Fruit fly (Drosophila melanogaster): Measurements from ENCODE around the gene CG12112.

CG12112 gene

DNA sequence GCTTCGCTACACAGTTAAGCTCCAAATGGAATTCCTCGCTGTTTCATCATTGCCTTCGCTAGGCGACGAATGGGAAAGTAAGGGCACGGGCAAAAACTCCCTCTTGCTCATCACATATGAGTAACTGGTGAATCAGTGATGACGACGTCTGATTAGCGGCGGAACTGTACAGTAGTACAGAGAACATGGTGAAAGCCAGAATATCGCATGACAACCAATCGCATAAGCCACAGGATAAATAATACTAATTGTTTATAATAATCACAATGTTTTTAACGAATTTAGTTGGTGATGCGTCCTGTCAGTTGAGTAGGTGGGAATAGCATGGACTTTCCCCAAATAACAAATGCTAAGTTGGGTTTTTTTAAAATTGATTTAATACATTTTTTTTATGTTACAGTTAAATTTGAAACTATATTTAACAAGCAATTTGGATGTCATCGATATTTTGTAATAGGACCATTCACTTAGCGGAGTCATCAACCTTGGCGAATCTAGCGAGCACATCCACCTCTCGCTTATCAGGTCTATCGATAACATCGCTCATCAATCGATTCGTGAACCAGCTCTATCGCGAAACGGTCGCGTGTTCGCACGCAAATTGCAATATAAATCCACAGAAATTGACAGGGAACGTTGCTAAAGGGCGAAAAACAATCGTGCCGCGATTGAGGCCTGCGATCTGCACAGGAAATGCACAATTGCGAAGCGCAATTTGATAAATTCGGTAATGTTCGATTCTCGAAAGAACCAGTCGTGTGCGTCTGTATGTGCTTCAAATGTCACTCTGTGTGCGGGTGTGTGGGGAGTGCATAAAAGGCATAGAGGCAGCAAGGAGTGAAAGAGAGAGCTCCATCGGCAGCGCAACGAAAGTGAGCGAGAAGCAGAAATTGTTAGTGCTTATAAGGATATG lies at the start of gene CG12112, which contains the start of gene Trf4-1:
CG12112 (minus strand) TSS at position 106 of the 913 bp plus-strand sequence.
Trf4-1 (plus strand) TSS at position 236 of the 913 bp plus-strand sequence.
- TF ChIP-seq psq (optimal IDR thresholded peaks at IDR 0.05) = peak; percentile 25
- TF ChIP-seq h (optimal IDR thresholded peaks at IDR 0.05) = no peak

DNA sequence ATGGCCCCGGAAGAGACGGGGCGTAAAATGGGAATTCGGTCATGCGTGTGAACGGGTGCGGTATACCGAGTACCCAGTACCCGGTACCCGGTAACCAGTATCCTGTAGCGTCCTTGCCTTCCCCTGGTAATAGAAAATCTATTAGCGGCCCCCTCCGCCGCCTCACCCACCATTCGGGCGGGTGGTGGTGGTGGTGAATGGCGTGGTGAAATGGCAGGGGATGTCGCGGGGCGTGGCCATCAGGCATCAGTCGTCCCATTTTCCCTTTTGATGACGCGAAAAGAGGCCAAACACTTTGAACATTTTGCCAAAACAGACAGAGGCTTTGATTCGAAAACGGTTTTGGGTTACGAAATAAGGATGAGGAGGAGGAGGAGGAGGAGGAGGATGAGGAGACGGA lies 47.9 kb upstream of the CG12112 start:
- TF ChIP-seq h (optimal IDR thresholded peaks at IDR 0.05) (no peak), ttk (optimal IDR thresholded peaks at IDR 0.05) (no peak)

DNA sequence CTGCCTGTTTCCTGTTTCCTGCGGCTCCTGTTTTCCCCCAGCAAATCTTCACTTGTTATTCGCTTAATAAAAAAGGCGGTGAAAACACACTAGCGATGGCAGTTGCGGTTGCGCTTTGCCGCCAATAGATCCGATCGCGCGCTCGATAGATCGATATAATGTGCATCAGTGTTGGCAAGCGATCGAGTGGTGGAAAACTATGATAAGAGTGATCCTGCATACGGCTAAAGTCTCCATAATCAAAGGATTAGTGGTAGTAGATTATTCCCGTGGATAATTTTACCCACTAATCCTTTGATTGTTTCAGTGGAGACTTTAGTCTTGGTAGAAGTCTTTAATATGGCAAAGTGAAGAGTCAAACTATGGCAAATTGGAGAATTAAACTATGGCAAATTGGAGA lies 46.2 kb upstream of the CG12112 start, which contains the start of gene Caf1-180:
Caf1-180 (minus strand) TSS at position 99 of the 400 bp plus-strand sequence.
- TF ChIP-seq Sin3A (optimal IDR thresholded peaks at IDR 0.05) = no peak
- no peak for TF ChIP-seq h (optimal IDR thresholded peaks at IDR 0.05)
- TF ChIP-seq ttk (optimal IDR thresholded peaks at IDR 0.05) = no peak
- TF ChIP-seq insv (optimal IDR thresholded peaks at IDR 0.05) = no peak
- TF ChIP-seq Myc (optimal IDR thresholded peaks at IDR 0.05) = no peak
- no peak for TF ChIP-seq psq (optimal IDR thresholded peaks at IDR 0.05)

DNA sequence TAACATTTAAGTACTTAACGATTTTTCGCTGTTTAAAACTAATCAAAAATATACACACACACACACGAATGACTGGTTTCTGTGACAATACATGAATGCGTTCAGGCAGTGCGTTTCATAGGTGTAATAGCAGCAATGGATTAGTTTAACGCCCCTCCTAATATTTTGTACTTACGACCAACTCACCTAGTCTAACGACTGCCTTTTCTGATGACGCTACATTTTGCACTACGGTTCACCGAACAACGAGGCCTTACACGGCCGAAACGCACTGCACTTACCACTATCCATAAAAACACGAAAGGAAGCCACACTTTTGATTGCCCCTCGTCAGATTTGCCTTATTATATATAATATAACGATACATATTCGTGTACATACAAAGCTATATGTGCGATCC lies 41.2 kb upstream of the CG12112 start:
- TF ChIP-seq Sin3A (optimal IDR thresholded peaks at IDR 0.05) (no peak), insv (optimal IDR thresholded peaks at IDR 0.05) (no peak), psq (optimal IDR thresholded peaks at IDR 0.05) (no peak), h (optimal IDR thresholded peaks at IDR 0.05) (no peak), Myc (optimal IDR thresholded peaks at IDR 0.05) (no peak), ttk (optimal IDR thresholded peaks at IDR 0.05) (no peak)

DNA sequence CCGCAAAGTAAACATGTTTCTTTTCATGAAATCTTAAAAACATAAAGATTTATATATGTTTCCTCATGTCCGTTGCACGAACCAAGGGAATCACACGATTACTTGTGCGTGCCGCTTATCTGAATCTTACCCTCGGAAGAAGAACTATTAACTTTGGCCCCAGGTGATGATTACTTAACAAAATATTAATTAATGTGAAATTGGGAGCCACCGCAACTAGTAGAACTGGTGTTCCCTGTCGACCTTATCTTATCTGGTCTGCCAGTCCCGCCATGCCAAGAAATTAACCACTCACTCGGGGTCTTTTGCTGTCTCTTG lies 33.1 kb upstream of the CG12112 start:
- TF ChIP-seq ttk (optimal IDR thresholded peaks at IDR 0.05) = no peak
- no peak for TF ChIP-seq h (optimal IDR thresholded peaks at IDR 0.05)
- TF ChIP-seq insv (optimal IDR thresholded peaks at IDR 0.05) = no peak
- TF ChIP-seq Myc (optimal IDR thresholded peaks at IDR 0.05) = no peak
- no peak for TF ChIP-seq Sin3A (optimal IDR thresholded peaks at IDR 0.05)
- TF ChIP-seq psq (optimal IDR thresholded peaks at IDR 0.05) = no peak

DNA sequence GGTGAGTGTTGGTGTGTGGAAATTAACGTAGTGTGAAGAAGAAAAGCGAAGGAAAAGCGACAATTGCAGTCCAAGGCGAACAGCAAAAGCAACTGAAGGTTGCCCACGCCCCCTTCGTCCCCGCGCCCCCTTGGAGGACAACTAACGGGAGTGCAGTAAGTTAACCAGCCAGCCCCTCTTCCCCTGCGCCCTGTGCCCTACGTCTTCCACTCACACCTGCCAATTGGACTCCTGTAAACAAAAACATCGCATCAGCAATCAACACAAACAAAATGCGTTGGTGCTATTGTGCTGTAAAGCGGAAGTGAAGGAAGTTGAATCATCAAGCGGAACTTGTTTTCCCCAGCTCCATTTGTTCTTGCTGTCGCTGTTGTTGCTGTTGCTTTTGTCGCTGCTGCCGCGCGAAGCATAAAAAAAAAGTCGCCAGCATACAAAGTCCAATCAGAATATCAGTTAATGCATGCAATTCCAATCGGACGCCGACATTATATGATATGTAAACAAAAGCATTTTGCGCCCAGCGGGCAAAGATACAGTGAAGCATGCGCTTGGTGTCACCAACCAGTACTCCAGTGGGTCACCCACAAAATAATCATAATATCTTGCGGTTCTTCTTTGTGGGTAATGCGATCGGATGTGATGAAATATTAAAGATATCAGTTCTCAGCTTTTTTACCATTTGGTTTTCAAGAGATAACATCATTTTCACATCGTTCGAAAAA lies 32.6 kb upstream of the CG12112 start:
- TF ChIP-seq ttk (optimal IDR thresholded peaks at IDR 0.05) = no peak

DNA sequence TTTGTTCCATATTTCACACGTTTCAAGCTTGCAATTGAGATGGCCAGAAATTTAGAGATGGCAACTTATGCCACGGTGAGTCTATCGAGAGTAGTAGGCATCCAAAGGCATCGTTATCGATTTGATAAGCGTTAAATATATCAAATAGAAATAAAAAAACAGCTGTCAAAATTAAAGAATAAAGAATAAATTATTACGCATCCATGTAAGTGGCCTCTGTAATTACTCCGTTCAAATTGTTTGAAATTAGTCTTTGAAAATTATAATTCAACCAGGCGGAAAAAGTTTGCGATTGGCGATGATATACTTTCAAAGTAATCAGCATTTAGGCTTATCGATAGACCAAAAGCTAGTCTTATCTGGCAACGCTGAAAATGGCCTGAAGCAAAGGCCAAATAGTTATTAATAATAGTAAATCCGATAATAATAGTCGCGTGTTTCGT lies 31.7 kb upstream of the CG12112 start, which contains the start of the genes CG12659 and Crag:
CG12659 (minus strand) TSS at position 45 of the 443 bp plus-strand sequence.
Crag (plus strand) TSS at position 347 of the 443 bp plus-strand sequence.
- TF ChIP-seq Sin3A (optimal IDR thresholded peaks at IDR 0.05) (no peak), insv (optimal IDR thresholded peaks at IDR 0.05) (no peak), psq (optimal IDR thresholded peaks at IDR 0.05) (no peak), Myc (optimal IDR thresholded peaks at IDR 0.05) (no peak), h (optimal IDR thresholded peaks at IDR 0.05) (no peak), ttk (optimal IDR thresholded peaks at IDR 0.05) (no peak)

DNA sequence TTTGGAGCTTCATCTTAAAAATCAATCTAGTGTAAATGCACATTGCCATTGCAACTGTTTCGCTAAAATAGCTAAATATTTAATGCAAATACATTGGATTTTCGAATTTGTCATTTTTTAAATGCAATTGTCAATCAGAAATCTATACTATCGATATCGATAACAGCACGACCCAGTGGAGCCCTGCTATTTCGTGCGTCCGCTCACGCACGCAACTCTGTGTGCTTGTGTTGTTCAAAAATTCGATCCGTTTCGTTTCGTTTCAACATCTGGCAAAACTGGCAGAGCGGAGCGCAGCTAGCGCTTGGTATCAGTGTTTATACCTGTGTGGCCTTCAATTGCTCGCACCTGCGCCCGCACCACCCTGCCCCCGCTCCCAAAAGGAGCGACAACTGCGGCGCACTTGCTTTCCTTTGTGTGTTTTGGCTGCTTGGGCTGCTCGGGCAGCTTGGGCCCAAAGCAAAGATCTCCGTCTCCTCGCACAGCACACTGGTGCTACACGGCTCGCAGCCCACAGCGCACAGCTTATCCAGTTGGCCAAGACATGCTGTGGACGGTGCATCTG lies 28.7 kb upstream of the CG12112 start, which contains the start of gene CG12081:
CG12081 (plus strand) TSS at position 205 of the 565 bp plus-strand sequence.
- no peak for TF ChIP-seq insv (optimal IDR thresholded peaks at IDR 0.05)
- no peak for TF ChIP-seq h (optimal IDR thresholded peaks at IDR 0.05)
- TF ChIP-seq ttk (optimal IDR thresholded peaks at IDR 0.05) = no peak
- no peak for TF ChIP-seq Myc (optimal IDR thresholded peaks at IDR 0.05)
- no peak for TF ChIP-seq psq (optimal IDR thresholded peaks at IDR 0.05)

DNA sequence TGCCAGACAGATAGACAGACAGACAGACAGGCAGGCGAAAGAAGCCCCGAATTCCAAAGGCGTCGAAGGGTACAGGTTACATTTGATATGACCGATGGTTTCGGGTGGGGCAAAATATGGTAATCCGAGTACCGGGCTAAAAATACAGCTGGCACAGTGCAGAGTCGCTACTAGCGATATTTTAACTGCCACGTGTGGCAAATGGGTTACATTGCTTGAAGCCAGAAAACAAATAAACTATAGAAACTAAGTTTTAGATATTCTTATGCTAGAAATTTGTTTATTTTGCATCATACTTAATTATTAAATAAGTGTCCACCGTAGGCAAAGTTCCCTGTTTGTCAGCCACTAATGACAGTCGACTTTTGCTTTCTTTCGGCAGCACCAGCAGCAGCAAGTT lies 23.2 kb upstream of the CG12112 start:
- TF ChIP-seq ttk (optimal IDR thresholded peaks at IDR 0.05) = no peak
- no peak for TF ChIP-seq Sin3A (optimal IDR thresholded peaks at IDR 0.05)
- no peak for TF ChIP-seq h (optimal IDR thresholded peaks at IDR 0.05)
- TF ChIP-seq insv (optimal IDR thresholded peaks at IDR 0.05) = no peak

DNA sequence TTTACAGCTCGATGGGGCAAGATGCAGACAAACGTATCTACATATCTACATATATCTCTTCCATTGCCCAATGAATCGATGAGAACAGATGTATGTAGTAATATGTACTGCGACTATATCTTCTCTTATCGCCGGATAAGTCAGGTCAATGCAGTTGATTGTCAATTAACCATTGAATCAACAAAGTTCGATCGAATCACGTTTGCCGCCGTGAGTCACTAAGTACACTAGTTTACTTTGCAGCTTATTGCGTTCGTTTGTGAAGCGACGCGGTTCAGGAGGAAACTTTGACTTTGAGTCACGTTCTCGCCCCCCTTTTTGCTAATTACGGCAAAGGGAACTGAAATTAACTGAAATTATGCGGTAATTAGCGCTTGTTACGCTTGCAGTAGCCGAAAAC lies 20.8 kb upstream of the CG12112 start:
- TF ChIP-seq Sin3A (optimal IDR thresholded peaks at IDR 0.05) = no peak
- no peak for TF ChIP-seq Myc (optimal IDR thresholded peaks at IDR 0.05)
- TF ChIP-seq insv (optimal IDR thresholded peaks at IDR 0.05) = no peak
- no peak for TF ChIP-seq ttk (optimal IDR thresholded peaks at IDR 0.05)
- no peak for TF ChIP-seq h (optimal IDR thresholded peaks at IDR 0.05)

DNA sequence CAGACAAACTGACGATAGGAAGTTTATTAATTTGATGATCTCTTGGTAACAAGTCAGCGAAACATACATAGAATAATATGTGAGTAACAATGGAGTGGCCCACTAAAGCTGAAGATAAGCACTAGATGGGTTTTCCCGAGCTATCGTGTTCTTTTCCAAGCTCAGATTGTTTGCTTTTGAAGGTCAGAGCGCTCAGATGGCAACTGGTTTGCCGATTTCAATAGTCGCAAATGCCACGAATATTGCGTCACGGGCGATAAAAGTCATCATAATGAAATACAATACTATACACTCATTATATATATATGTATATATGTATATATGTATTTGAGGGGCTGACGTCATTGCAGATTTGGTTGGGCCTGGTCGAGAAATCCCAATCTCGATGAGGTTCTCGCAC lies 19.9 kb upstream of the CG12112 start:
- TF ChIP-seq insv (optimal IDR thresholded peaks at IDR 0.05) = no peak
- no peak for TF ChIP-seq h (optimal IDR thresholded peaks at IDR 0.05)
- TF ChIP-seq Myc (optimal IDR thresholded peaks at IDR 0.05) = no peak
- TF ChIP-seq ttk (optimal IDR thresholded peaks at IDR 0.05) = no peak
- no peak for TF ChIP-seq Sin3A (optimal IDR thresholded peaks at IDR 0.05)
- no peak for TF ChIP-seq psq (optimal IDR thresholded peaks at IDR 0.05)

DNA sequence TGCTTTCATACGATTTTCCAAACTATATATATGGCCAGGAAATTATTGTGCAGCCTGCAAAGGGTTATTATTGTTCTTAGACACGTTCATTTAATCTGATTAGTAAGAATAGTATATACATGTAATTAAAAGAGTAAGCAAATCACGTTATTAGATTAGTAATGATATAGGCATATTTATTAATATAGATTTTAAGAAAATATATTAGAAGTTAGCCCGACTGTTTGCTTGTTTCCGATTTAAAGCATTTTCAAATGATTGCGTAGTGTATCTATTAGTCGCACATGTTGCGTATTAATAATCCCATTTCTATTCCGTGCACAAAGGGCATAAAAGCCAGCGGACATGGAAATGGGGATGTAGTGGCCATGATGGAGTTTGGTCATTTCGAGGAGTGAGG lies 19.1 kb upstream of the CG12112 start:
- TF ChIP-seq Myc (optimal IDR thresholded peaks at IDR 0.05) = no peak
- no peak for TF ChIP-seq Sin3A (optimal IDR thresholded peaks at IDR 0.05)
- no peak for TF ChIP-seq insv (optimal IDR thresholded peaks at IDR 0.05)
- TF ChIP-seq ttk (optimal IDR thresholded peaks at IDR 0.05) = no peak
- no peak for TF ChIP-seq h (optimal IDR thresholded peaks at IDR 0.05)
- TF ChIP-seq psq (optimal IDR thresholded peaks at IDR 0.05) = no peak
